Worm (Caenorhabditis elegans): ENCODE data around the gene F15D4.4.

F15D4.4 gene

ce11 chrII:13215792-13216191 is 27.1 kb downstream of the F15D4.4 start, which contains the start of gene F15D4.2:
Gene F15D4.2 (plus strand): TSS chrII:13216092.
- TF ChIP-seq lsl-1 (GFP tag; optimal IDR thresholded peaks at IDR 0.05) (no peak), zfh-2 (GFP tag; conservative IDR thresholded peaks at IDR 0.05) (no peak), snpc-3.4 (tag; optimal IDR thresholded peaks at IDR 0.05) (no peak), F10E7.11 (tag; optimal IDR thresholded peaks at IDR 0.05) (no peak), madf-10 (tag; optimal IDR thresholded peaks at IDR 0.05) (no peak), F55B11.4 (tag; optimal IDR thresholded peaks at IDR 0.05; ENCODE audit: borderline replicate concordance, insufficient read depth) (no peak), rpc-1 (optimal IDR thresholded peaks at IDR 0.05) (no peak), rpc-1 (tag; optimal IDR thresholded peaks at IDR 0.05) (no peak), lag-1 (GFP tag; IDR thresholded peaks at IDR 0.05) (no peak), ztf-3 (GFP tag; optimal IDR thresholded peaks at IDR 0.05) (no peak), lsy-27 (tag; optimal IDR thresholded peaks at IDR 0.05; ENCODE audit: borderline replicate concordance, insufficient read depth) (no peak), F49E8.2 (tag; optimal IDR thresholded peaks at IDR 0.05; ENCODE audit: insufficient read depth) (no peak), Y95B8A.8 (GFP tag; IDR thresholded peaks at IDR 0.05) (no peak), tbp1 (GFP tag; optimal IDR thresholded peaks at IDR 0.05) (no peak), tlf-1 (GFP tag; optimal IDR thresholded peaks at IDR 0.05) (no peak), mes-4 (tag; optimal IDR thresholded peaks at IDR 0.05) (no peak), ceh-79 (tag; optimal IDR thresholded peaks at IDR 0.05) (no peak)

ce11 chrII:13199674-13200215 is 43.2 kb downstream of the F15D4.4 start, which contains the start of gene btf-1:
Gene btf-1 (plus strand): TSS chrII:13200165.
- TF ChIP-seq hmg-20 (GFP tag; IDR thresholded peaks at IDR 0.05), result no peak
- TF ChIP-seq him-1 (tag; optimal IDR thresholded peaks at IDR 0.05), result no peak
- TF ChIP-seq nhr-90 (tag; optimal IDR thresholded peaks at IDR 0.05), result no peak
- no peak for TF ChIP-seq madf-3 (GFP tag; IDR thresholded peaks at IDR 0.05)
- no peak for TF ChIP-seq nfya-1 (tag; optimal IDR thresholded peaks at IDR 0.05; ENCODE audit: borderline replicate concordance, insufficient read depth)
- TF ChIP-seq sptf-2 (GFP tag; optimal IDR thresholded peaks at IDR 0.05), result no peak
- no peak for TF ChIP-seq F39B2.1 (GFP tag; IDR thresholded peaks at IDR 0.05)
- TF ChIP-seq aptf-2 (GFP tag; conservative IDR thresholded peaks at IDR 0.05), result no peak
- no peak for TF ChIP-seq F23B12.7 (tag; optimal IDR thresholded peaks at IDR 0.05; ENCODE audit: insufficient read depth)
- no peak for TF ChIP-seq chd-7 (tag; optimal IDR thresholded peaks at IDR 0.05)
- TF ChIP-seq tlf-1 (GFP tag; optimal IDR thresholded peaks at IDR 0.05), result peak; percentile 50
- TF ChIP-seq nhr-179 (tag; optimal IDR thresholded peaks at IDR 0.05), result no peak
- TF ChIP-seq mcd-1 (GFP tag; IDR thresholded peaks at IDR 0.05), result peak; percentile 95
- no peak for TF ChIP-seq ztf-22 (GFP tag; optimal IDR thresholded peaks at IDR 0.05)
- peak; percentile 78 for TF ChIP-seq B0336.3 (GFP tag; IDR thresholded peaks at IDR 0.05)
- 0 out of 2 replicates have a peak, but pooled peaks have one; percentile 36 for TF ChIP-seq rcor-1 (GFP tag; IDR thresholded peaks at IDR 0.05)
- TF ChIP-seq Y79H2A.3 (GFP tag; conservative IDR thresholded peaks at IDR 0.05), result no peak
- no peak for TF ChIP-seq die-1 (tag; optimal IDR thresholded peaks at IDR 0.05)
- TF ChIP-seq nhr-120 (GFP tag; IDR thresholded peaks at IDR 0.05), result no peak
- 0 out of 2 replicates have a peak, but pooled peaks have one; percentile 20 for TF ChIP-seq D2030.7 (GFP tag; IDR thresholded peaks at IDR 0.05)
- peak; percentile 82 for TF ChIP-seq dox-1 (GFP tag; IDR thresholded peaks at IDR 0.05)
- peak; percentile 30; the same call in 1 of the 2 replicates for TF ChIP-seq ceh-91 (GFP tag; IDR thresholded peaks at IDR 0.05)
- TF ChIP-seq K12H6.12 (tag; optimal IDR thresholded peaks at IDR 0.05), result peak; percentile 88
- no peak for TF ChIP-seq lag-1 (GFP tag; IDR thresholded peaks at IDR 0.05)
- peak; percentile 61 for TF ChIP-seq dpl-1 (GFP tag; optimal IDR thresholded peaks at IDR 0.05)
- no peak for TF ChIP-seq ceh-79 (tag; optimal IDR thresholded peaks at IDR 0.05)
- peak; percentile 79 for TF ChIP-seq zim-3 (tag; optimal IDR thresholded peaks at IDR 0.05)
- TF ChIP-seq pbrm-1 (GFP tag; IDR thresholded peaks at IDR 0.05), result peak; percentile 55; the same call in 1 of the 2 replicates
- no peak for TF ChIP-seq gei-17 (GFP tag; optimal IDR thresholded peaks at IDR 0.05)
- peak; percentile 72 for TF ChIP-seq F10E7.11 (tag; optimal IDR thresholded peaks at IDR 0.05)
- TF ChIP-seq ceh-27 (GFP tag; optimal IDR thresholded peaks at IDR 0.05), result peak; percentile 47
- peak; percentile 24 for TF ChIP-seq atf-7 (tag; optimal IDR thresholded peaks at IDR 0.05)
- peak; percentile 20 for TF ChIP-seq lsy-27 (tag; optimal IDR thresholded peaks at IDR 0.05; ENCODE audit: borderline replicate concordance, insufficient read depth)
- no peak for TF ChIP-seq unc-62 (GFP tag; optimal IDR thresholded peaks at IDR 0.05)
- TF ChIP-seq let-526 (GFP tag; IDR thresholded peaks at IDR 0.05), result no peak
